Worm (Caenorhabditis elegans) whole organism, L1 larva: ENCODE measurements around the gene srx-63.

ENCODE experiments used
- ama-1 ChIP-seq: fragments of 150-350 bp; optimal IDR thresholded peaks from 2 replicates; lab custom pipeline; 2014
- ceh-82 ChIP-seq, 3 experiments: fragments of 150-350 bp in 1 of 3; sonication (generic microtip) in 2 of 3; optimal IDR thresholded peaks; 2 replicates each; lab custom pipeline; 2014 to 2017; ENCODE audit warnings: missing biosample characterization in 3 of 3, missing genetic modification characterization in 3 of 3
- dsc-1 ChIP-seq: sonication (generic microtip); optimal IDR thresholded peaks from 2 replicates; lab custom pipeline; 2016; ENCODE audit warnings: mild to moderate bottlenecking, missing genetic modification characterization, missing compliant biosample characterization
- egl-27 ChIP-seq, 2 experiments: fragments of 150-350 bp in 1 of 2; sonication (generic microtip); optimal IDR thresholded peaks; 3 replicates each; lab custom pipeline; 2017 to 2018; ENCODE audit warnings: missing biosample characterization in 2 of 2, missing genetic modification characterization in 2 of 2, missing genetic modification reagents in 2 of 2
- elt-3 ChIP-seq, 6 experiments: fragments of 150-350 bp in 1 of 6; sonication (generic microtip); optimal IDR thresholded peaks; 2 replicates each; lab custom pipeline; 2017 to 2018; ENCODE audit warnings: missing biosample characterization in 6 of 6, missing genetic modification characterization in 6 of 6, inconsistent platforms in 1 of 6
- fkh-8 ChIP-seq: sonication (generic microtip); optimal IDR thresholded peaks from 2 replicates; lab custom pipeline; 2016; ENCODE audit warnings: mild to moderate bottlenecking, missing genetic modification characterization, missing compliant biosample characterization
- lin-13 ChIP-seq: fragments of 150-350 bp; optimal IDR thresholded peaks from 2 replicates; lab custom pipeline; 2014; ENCODE audit warnings: missing biosample characterization, missing genetic modification reagents, missing genetic modification characterization
- lir-3 ChIP-seq: sonication (generic microtip); optimal IDR thresholded peaks from 2 replicates; lab custom pipeline; 2016; ENCODE audit warnings: mild to moderate bottlenecking, missing genetic modification characterization, moderate library complexity, missing compliant biosample characterization; ENCODE audit not compliant: poor library complexity
- nhr-12 ChIP-seq: sonication (generic microtip); optimal IDR thresholded peaks from 2 replicates; lab custom pipeline; 2017; ENCODE audit warnings: missing biosample characterization, missing genetic modification characterization
- nhr-237 ChIP-seq: fragments of 150-350 bp; optimal IDR thresholded peaks from 2 replicates; lab custom pipeline; 2014; ENCODE audit warnings: missing biosample characterization, missing genetic modification characterization
- nhr-71 ChIP-seq: sonication (generic microtip); optimal IDR thresholded peaks from 2 replicates; lab custom pipeline; 2016; ENCODE audit warnings: mild to moderate bottlenecking, missing genetic modification characterization, moderate library complexity, missing compliant biosample characterization
- pqm-1 ChIP-seq: sonication (generic microtip); optimal IDR thresholded peaks from 3 replicates; lab custom pipeline; 2017; ENCODE audit warnings: missing biosample characterization, missing genetic modification characterization
- swsn-7 ChIP-seq: sonication (generic microtip); optimal IDR thresholded peaks from 2 replicates; lab custom pipeline; 2016; ENCODE audit warnings: missing genetic modification characterization, missing compliant biosample characterization
- unc-130 ChIP-seq: fragments of 150-350 bp; optimal IDR thresholded peaks from 2 replicates; lab custom pipeline; 2017; ENCODE audit warnings: missing biosample characterization, missing genetic modification characterization, inconsistent platforms

- no peak for TF ChIP-seq elt-3 (tag; optimal IDR thresholded peaks at IDR 0.05; lab: Kevin White, UChicago)
- no peak for TF ChIP-seq pqm-1 (tag; lab: Kevin White, UChicago)
- no peak for TF ChIP-seq swsn-7 (tag; lab: Kevin White, UChicago)
- no peak for TF ChIP-seq fkh-8
- no peak for TF ChIP-seq nhr-12 (tag; lab: Kevin White, UChicago)
- TF ChIP-seq nhr-71 (tag; lab: Kevin White, UChicago): no peak
- no peak for TF ChIP-seq lin-13 (GFP tag; lab: Kevin White, UChicago)
- TF ChIP-seq unc-130 (tag; lab: Kevin White, UChicago): no peak
- TF ChIP-seq nhr-237 (tag; lab: Kevin White, UChicago): no peak
- TF ChIP-seq lir-3 (tag; lab: Kevin White, UChicago): no peak
- no peak for TF ChIP-seq egl-27 (tag; optimal IDR thresholded peaks at IDR 0.05; lab: Kevin White, UChicago)
- TF ChIP-seq ceh-82 (tag; optimal IDR thresholded peaks at IDR 0.05; lab: Kevin White, UChicago): no peak
- TF ChIP-seq ama-1: no peak
- no peak for TF ChIP-seq dsc-1 (tag; lab: Kevin White, UChicago)
Observed at ce11 chrV:3949723-3950122, 18.3 kb downstream of the srx-63 start, which contains the start of gene dach-1.
